Fruit fly (Drosophila melanogaster): ENCODE measurements around the gene CG6763.

Gene CG6763

DNA sequence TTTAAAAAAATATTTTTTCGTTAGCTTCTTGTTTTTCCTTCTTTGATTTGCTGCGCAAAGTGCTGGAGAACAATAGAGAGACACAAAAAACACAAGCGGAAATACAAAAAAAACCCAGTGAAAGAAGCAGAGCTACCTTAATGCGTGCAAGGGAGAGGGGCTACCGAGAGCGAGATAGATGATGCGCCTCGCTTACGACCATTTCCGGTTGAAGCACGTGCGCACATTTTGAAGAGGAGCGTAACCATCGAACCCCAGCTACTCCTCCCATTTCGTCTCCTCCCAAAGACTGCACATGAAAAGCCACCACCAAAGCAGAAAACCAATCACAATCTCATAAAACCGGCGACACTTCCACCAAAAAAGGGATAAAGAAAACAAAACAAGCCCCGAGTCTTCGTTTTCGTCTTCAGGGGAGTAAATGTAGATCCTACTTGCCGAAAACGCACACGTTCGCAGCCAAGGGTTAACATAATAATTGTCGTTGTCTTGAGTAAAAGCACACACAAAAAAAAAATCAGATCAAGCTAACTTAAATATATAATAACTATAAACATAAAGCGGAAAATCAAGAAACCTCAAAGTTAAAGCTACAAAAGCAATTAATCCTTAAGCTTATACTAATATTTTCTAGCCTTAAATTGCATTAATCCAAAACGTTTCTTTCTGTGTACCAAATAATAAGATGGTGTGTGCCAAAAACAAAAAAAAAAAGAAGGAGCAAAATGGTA is 13.5 kb downstream of the CG6763 start:
- TF ChIP-seq Hr78 (GFP tag; optimal IDR thresholded peaks at IDR 0.05) (no peak), vvl (GFP tag; IDR thresholded peaks at IDR 0.05) (peak; percentile 15; the same call in 1 of the 2 replicates), phol (tag; optimal IDR thresholded peaks at IDR 0.05) (peak; percentile 70), pum (GFP tag; optimal IDR thresholded peaks at IDR 0.05) (no peak), CG16863 (GFP tag; optimal IDR thresholded peaks at IDR 0.05) (no peak), wek (GFP tag; optimal IDR thresholded peaks at IDR 0.05) (peak; percentile 26), CG6654 (GFP tag; optimal IDR thresholded peaks at IDR 0.05) (no peak), sima (GFP tag; optimal IDR thresholded peaks at IDR 0.05) (no peak), cwo (GFP tag; optimal IDR thresholded peaks at IDR 0.05) (peak; percentile 56), Rfx (GFP tag; IDR thresholded peaks at IDR 0.05) (peak; percentile 54; the same call in 1 of the 2 replicates), sim (GFP tag; IDR thresholded peaks at IDR 0.05) (no peak), exex (tag; optimal IDR thresholded peaks at IDR 0.05) (no peak), Chrac-16 (GFP tag; optimal IDR thresholded peaks at IDR 0.05) (peak; percentile 37), CG2678 (tag; optimal IDR thresholded peaks at IDR 0.05) (peak; percentile 34), CG18764 (GFP tag; optimal IDR thresholded peaks at IDR 0.05) (no peak), CG15514 (GFP tag; optimal IDR thresholded peaks at IDR 0.05) (peak; percentile 54), pnt (GFP tag; optimal IDR thresholded peaks at IDR 0.05) (no peak), CG32772 (GFP tag; IDR thresholded peaks at IDR 0.05) (no peak), CG13296 (GFP tag; optimal IDR thresholded peaks at IDR 0.05) (no peak), CrebB (tag; optimal IDR thresholded peaks at IDR 0.05) (no peak), CG7839 (tag; optimal IDR thresholded peaks at IDR 0.05) (peak; percentile 41), Camta (GFP tag; optimal IDR thresholded peaks at IDR 0.05) (no peak), Meics (GFP tag; optimal IDR thresholded peaks at IDR 0.05) (peak; percentile 24), Mad (GFP tag; optimal IDR thresholded peaks at IDR 0.05) (no peak), BEAF-32 (GFP tag; optimal IDR thresholded peaks at IDR 0.05) (no peak), slou (GFP tag; optimal IDR thresholded peaks at IDR 0.05) (no peak), dmrt11E (tag; optimal IDR thresholded peaks at IDR 0.05) (peak; percentile 81), CG5245 (GFP tag; optimal IDR thresholded peaks at IDR 0.05) (peak; percentile 15), Asciz (GFP tag; optimal IDR thresholded peaks at IDR 0.05) (no peak), vnd (GFP tag; IDR thresholded peaks at IDR 0.05; ENCODE audit: partially characterized antibody) (no peak), CG2116 (GFP tag; optimal IDR thresholded peaks at IDR 0.05) (no peak), CG9215 (GFP tag; IDR thresholded peaks at IDR 0.05) (no peak; the same call in 1 of the 2 replicates), Deaf1 (tag; optimal IDR thresholded peaks at IDR 0.05) (peak; percentile 65), dimm (GFP tag; IDR thresholded peaks at IDR 0.05) (no peak), CG17361 (GFP tag; IDR thresholded peaks at IDR 0.05) (peak; percentile 66), Xbp1 (GFP tag; optimal IDR thresholded peaks at IDR 0.05) (peak; percentile 38), CG12236 (GFP tag; optimal IDR thresholded peaks at IDR 0.05) (no peak), CG12071 (GFP tag; optimal IDR thresholded peaks at IDR 0.05) (peak; percentile 29), pfk (GFP tag; optimal IDR thresholded peaks at IDR 0.05) (no peak), CG12942 (GFP tag; optimal IDR thresholded peaks at IDR 0.05) (peak; percentile 10), crp (GFP tag; optimal IDR thresholded peaks at IDR 0.05) (no peak), NFAT (GFP tag; IDR thresholded peaks at IDR 0.05) (no peak), CG7987 (GFP tag; optimal IDR thresholded peaks at IDR 0.05) (no peak), E2f1 (GFP tag; IDR thresholded peaks at IDR 0.05) (no peak), CG13123 (GFP tag; optimal IDR thresholded peaks at IDR 0.05) (no peak), CG9876 (GFP tag; optimal IDR thresholded peaks at IDR 0.05) (no peak), CG34224 (GFP tag; IDR thresholded peaks at IDR 0.05; ENCODE audit: partially characterized antibody) (no peak), nau (GFP tag; optimal IDR thresholded peaks at IDR 0.05) (no peak)

Measured in whole organism, embryonic.